Fruit fly (Drosophila melanogaster): ENCODE results near the gene CG14455.

DNA sequence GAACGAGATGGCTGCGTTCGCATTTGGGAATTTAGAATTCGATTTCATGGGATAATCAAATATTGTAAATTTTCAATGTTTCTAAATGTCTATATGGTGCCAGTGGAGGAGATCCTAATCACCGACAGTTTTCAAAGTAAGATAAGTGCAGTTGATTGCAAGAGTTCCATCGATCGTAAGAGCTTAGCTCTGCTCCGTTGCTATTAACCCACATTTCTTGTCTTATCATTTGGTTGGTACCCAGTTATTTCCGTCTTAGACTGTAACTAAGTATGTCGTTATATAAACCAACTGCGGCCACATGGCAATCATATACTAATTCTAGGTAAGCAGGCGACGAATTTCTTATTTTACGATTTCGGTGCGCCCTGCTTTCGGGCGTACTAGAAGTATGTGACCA, 16.7 kb downstream of the CG14455 start:
- no peak for TF ChIP-seq psq (optimal IDR thresholded peaks at IDR 0.05)
- no peak for TF ChIP-seq Sin3A (optimal IDR thresholded peaks at IDR 0.05)
- TF ChIP-seq ttk (optimal IDR thresholded peaks at IDR 0.05), result no peak
- no peak for TF ChIP-seq h (optimal IDR thresholded peaks at IDR 0.05)
- no peak for TF ChIP-seq Myc (optimal IDR thresholded peaks at IDR 0.05)
- TF ChIP-seq insv (optimal IDR thresholded peaks at IDR 0.05), result no peak

Measured in Kc167 (cell line).